Worm (Caenorhabditis elegans) whole organism, L4 larva: ENCODE results near the gene pcn-1.
A peak's percentile ranks its signal among the peaks of the same experiment; 100 is the strongest.

Experiments used
- D1046.2 ChIP-seq: fragments of 200-800 bp; sonication (Bioruptor generic); IDR thresholded peaks from 2 replicates; pipeline ENCODE4 v1.3.6; 2022; ENCODE audit warnings: missing genetic modification characterization, missing compliant biosample characterization
- ZK337.2 ChIP-seq: fragments of 200-800 bp; sonication (Bioruptor generic); IDR thresholded peaks from 2 replicates; pipeline ENCODE4 v1.3.6; 2022; ENCODE audit warnings: missing genetic modification reagents, missing genetic modification characterization, missing compliant biosample characterization
- aha-1 ChIP-seq: fragments of 150-350 bp; peaks from one replicate; lab custom pipeline; 2014; ENCODE audit warnings: missing biosample characterization, missing genetic modification characterization
- ama-1 ChIP-seq: fragments of 150-350 bp; optimal IDR thresholded peaks from 2 replicates; lab custom pipeline; 2014; ENCODE audit warnings: inconsistent platforms, mixed read lengths
- ceh-20 ChIP-seq: fragments of 200-800 bp; sonication (Bioruptor generic); IDR thresholded peaks from 2 replicates; pipeline ENCODE4 v1.3.6; 2022; ENCODE audit warnings: missing genetic modification reagents, missing genetic modification characterization, missing compliant biosample characterization
- ceh-28 ChIP-seq: fragments of 150-350 bp; optimal IDR thresholded peaks from 2 replicates; lab custom pipeline; 2014; ENCODE audit warnings: missing biosample characterization, missing genetic modification reagents, missing genetic modification characterization
- ceh-82 ChIP-seq: sonication (generic microtip); optimal IDR thresholded peaks from 2 replicates; lab custom pipeline; 2017; ENCODE audit warnings: missing biosample characterization, missing genetic modification characterization
- daf-12 ChIP-seq: fragments of 150-350 bp; optimal IDR thresholded peaks from 2 replicates; lab custom pipeline; 2014; ENCODE audit warnings: missing biosample characterization, missing genetic modification reagents, missing genetic modification characterization
- daf-16 ChIP-seq, 3 experiments: sonication (generic microtip); optimal IDR thresholded peaks; 2 replicates each; lab custom pipeline; 2016 to 2017; ENCODE audit warnings: missing genetic modification characterization in 3 of 3, missing genetic modification reagents in 3 of 3, mild to moderate bottlenecking in 2 of 3, missing compliant biosample characterization in 2 of 3, missing biosample characterization in 1 of 3, moderate library complexity in 1 of 3
- dmd-6 ChIP-seq: fragments of 200-800 bp; sonication (Bioruptor generic); IDR thresholded peaks from 2 replicates; pipeline ENCODE4 v1.3.6; 2022; ENCODE audit warnings: missing genetic modification reagents, missing genetic modification characterization, missing compliant biosample characterization
- dve-1 ChIP-seq: sonication (generic microtip); optimal IDR thresholded peaks from 2 replicates; lab custom pipeline; 2017; ENCODE audit warnings: antibody characterized with exemption, mild to moderate bottlenecking, missing genetic modification characterization, missing compliant biosample characterization; ENCODE audit not compliant: insufficient read depth
- hif-1 ChIP-seq, 2 experiments: sonication (generic microtip); optimal IDR thresholded peaks; 2 replicates each; lab custom pipeline; 2016 to 2017; ENCODE audit warnings: missing compliant biosample characterization in 2 of 2, missing genetic modification characterization in 2 of 2, missing genetic modification reagents in 2 of 2, missing genotype in 2 of 2, mild to moderate bottlenecking in 1 of 2
- hlh-11 ChIP-seq: fragments of 200-800 bp; sonication (Bioruptor generic); optimal IDR thresholded peaks from 2 replicates; lab custom pipeline; 2018; ENCODE audit warnings: mild to moderate bottlenecking, missing genetic modification characterization, missing compliant biosample characterization
- hmg-1.1 ChIP-seq: fragments of 200-800 bp; sonication (Bioruptor generic); IDR thresholded peaks from 2 replicates; pipeline ENCODE4 v1.3.6; 2022; ENCODE audit warnings: missing genetic modification reagents, missing genetic modification characterization, missing compliant biosample characterization
- madf-9 ChIP-seq: fragments of 200-800 bp; sonication (Bioruptor generic); conservative IDR thresholded peaks from 2 replicates; pipeline ENCODE4 v1.3.6; 2022; ENCODE audit warnings: missing genetic modification reagents, missing genetic modification characterization, missing compliant biosample characterization
- mdl-1 ChIP-seq, 2 experiments: fragments of 150-350 bp in 1 of 2; sonication (generic microtip) in 1 of 2; optimal IDR thresholded peaks; 2 replicates each; lab custom pipeline; 2014 to 2017; ENCODE audit warnings: missing biosample characterization in 2 of 2, missing genetic modification characterization in 2 of 2
- mdt-29 ChIP-seq: fragments of 200-800 bp; sonication (Bioruptor generic); IDR thresholded peaks from 2 replicates; pipeline ENCODE4 v1.3.6; 2022; ENCODE audit warnings: missing genetic modification reagents, missing genetic modification characterization, missing compliant biosample characterization
- mep-1 ChIP-seq: fragments of 150-350 bp; sonication (generic microtip); optimal IDR thresholded peaks from 3 replicates; lab custom pipeline; 2014; ENCODE audit warnings: missing biosample characterization, missing genetic modification characterization
- mes-2 ChIP-seq: sonication (generic microtip); optimal IDR thresholded peaks from 2 replicates; lab custom pipeline; 2016; ENCODE audit warnings: missing genotype, mild to moderate bottlenecking, missing genetic modification characterization, missing compliant biosample characterization; ENCODE audit not compliant: poor library complexity, severe bottlenecking
- mxl-2 ChIP-seq: fragments of 200-800 bp; sonication (Bioruptor generic); conservative IDR thresholded peaks from 2 replicates; pipeline ENCODE4 v1.3.6; 2022; ENCODE audit warnings: missing genetic modification reagents, missing genetic modification characterization, missing compliant biosample characterization
- nhr-11 ChIP-seq: fragments of 150-350 bp; optimal IDR thresholded peaks from 2 replicates; lab custom pipeline; 2014; ENCODE audit warnings: missing biosample characterization, missing genetic modification characterization
- nhr-25 ChIP-seq: sonication (generic microtip); optimal IDR thresholded peaks from 2 replicates; lab custom pipeline; 2017; ENCODE audit warnings: missing genetic modification characterization, mild to moderate bottlenecking, missing compliant biosample characterization, antibody characterized with exemption, moderate library complexity, borderline replicate concordance; ENCODE audit not compliant: insufficient read depth
- nhr-28 ChIP-seq: fragments of 150-350 bp; optimal IDR thresholded peaks from 2 replicates; lab custom pipeline; 2014; ENCODE audit warnings: missing biosample characterization, missing genetic modification characterization
- nhr-76 ChIP-seq: fragments of 150-350 bp; optimal IDR thresholded peaks from 2 replicates; lab custom pipeline; 2014; ENCODE audit warnings: missing biosample characterization, missing genetic modification characterization
- nhr-77 ChIP-seq: fragments of 150-350 bp; optimal IDR thresholded peaks from 2 replicates; lab custom pipeline; 2014; ENCODE audit warnings: missing biosample characterization, missing genetic modification characterization
- pha-4 ChIP-seq, 2 experiments: fragments of 150-350 bp in 1 of 2; fragments of 200-800 bp in 1 of 2; sonication (Bioruptor generic) in 1 of 2; IDR thresholded peaks in 1 of 2; optimal IDR thresholded peaks in 1 of 2; 2 replicates each; pipeline versions ENCODE4 v1.3.6 to Lab custom; 2014 to 2022; ENCODE audit warnings: missing genetic modification characterization in 2 of 2, missing genetic modification reagents in 2 of 2, missing biosample characterization in 1 of 2, missing compliant biosample characterization in 1 of 2
- php-3 ChIP-seq: fragments of 200-800 bp; sonication (Bioruptor generic); IDR thresholded peaks from 2 replicates; pipeline ENCODE4 v1.3.6; 2022; ENCODE audit warnings: missing genetic modification reagents, missing genetic modification characterization, missing compliant biosample characterization
- pqm-1 ChIP-seq: sonication (generic microtip); optimal IDR thresholded peaks from 2 replicates; lab custom pipeline; 2017; ENCODE audit warnings: missing biosample characterization, missing genetic modification characterization
- sdz-12 ChIP-seq: fragments of 200-800 bp; sonication (Bioruptor generic); optimal IDR thresholded peaks from 2 replicates; lab custom pipeline; 2018; ENCODE audit warnings: mild to moderate bottlenecking, missing genetic modification characterization, missing compliant biosample characterization
- snpc-1.2 ChIP-seq: fragments of 200-800 bp; sonication (Bioruptor generic); IDR thresholded peaks from 2 replicates; pipeline ENCODE4 v1.3.6; 2022; ENCODE audit warnings: missing genetic modification reagents, missing genetic modification characterization, missing compliant biosample characterization
- tra-1 ChIP-seq: fragments of 200-800 bp; sonication (Bioruptor generic); IDR thresholded peaks from 2 replicates; pipeline ENCODE4 v1.3.6; 2022; ENCODE audit warnings: missing genetic modification reagents, missing genetic modification characterization, missing compliant biosample characterization
- unc-62 ChIP-seq, 3 experiments: fragments of 150-350 bp in 1 of 3; sonication (generic microtip); optimal IDR thresholded peaks in 2 of 3; peaks in 1 of 3; 1 replicate in 1 of 3; 2 replicates in 2 of 3; lab custom pipeline; 2014 to 2017; ENCODE audit warnings: missing biosample characterization in 3 of 3, missing genetic modification characterization in 3 of 3, missing genetic modification reagents in 3 of 3, missing genotype in 1 of 3
- zip-2 ChIP-seq: fragments of 150-350 bp; optimal IDR thresholded peaks from 2 replicates; lab custom pipeline; 2014; ENCODE audit warnings: missing biosample characterization, missing genetic modification characterization

The pcn-1 gene

DNA sequence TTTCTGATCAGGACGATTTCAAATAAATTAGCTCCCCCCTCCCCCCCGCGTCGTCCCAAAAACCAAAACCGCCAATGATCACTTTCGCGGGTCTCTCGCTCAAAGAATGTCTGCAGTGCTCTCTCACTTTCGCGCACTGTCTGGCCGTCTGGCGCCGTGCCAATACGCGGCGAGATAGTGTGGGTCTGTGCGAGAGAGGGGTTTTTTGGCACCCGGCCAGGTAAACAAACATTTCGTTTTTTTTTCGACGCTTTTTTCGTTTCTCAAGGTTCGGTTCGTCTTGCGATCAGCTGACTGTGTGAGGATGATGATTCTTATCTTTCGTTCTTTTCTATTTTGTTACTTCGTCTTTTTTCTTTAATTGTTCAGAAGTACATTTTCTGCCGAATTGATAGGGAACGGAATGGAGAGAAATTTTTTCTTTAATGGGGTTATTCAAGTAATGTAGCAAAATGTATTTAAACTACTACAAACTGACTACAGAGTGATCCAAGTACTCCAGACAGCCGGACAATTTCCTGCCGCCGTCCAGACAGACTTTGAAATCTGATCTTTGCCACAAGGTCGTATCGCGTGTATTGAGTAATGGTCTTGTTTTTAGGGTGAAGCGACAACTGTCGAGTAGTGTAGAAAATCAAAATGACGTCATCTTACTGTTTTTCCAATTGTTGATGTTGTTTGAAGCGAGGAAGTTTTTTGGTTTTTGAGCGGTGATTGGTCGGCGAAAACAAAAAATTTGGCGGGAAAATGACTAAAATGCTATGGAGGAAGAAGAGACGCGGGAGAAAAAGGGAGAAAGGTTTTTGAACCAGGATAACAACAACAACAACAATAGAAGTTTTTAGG is 24.9 kb downstream of the pcn-1 start (continued):
- TF ChIP-seq nhr-76 (tag; lab: Kevin White, UChicago), result no peak
- TF ChIP-seq aha-1, result peak; percentile 72
- TF ChIP-seq ama-1 (lab: Kevin White, UChicago), result no peak
- peak; percentile 86 for TF ChIP-seq tra-1 (GFP tag; lab: Robert Waterston, UW)
- peak; percentile 70 for TF ChIP-seq hmg-1.1
- peak; percentile 27; the same call in 1 of the 2 replicates for TF ChIP-seq php-3
- TF ChIP-seq zip-2 (tag; lab: Kevin White, UChicago), result no peak
- peak; percentile 80 for TF ChIP-seq mep-1 (tag; lab: Kevin White, UChicago)
- TF ChIP-seq D1046.2 (GFP tag; lab: Robert Waterston, UW), result no peak
- peak; percentile 46 for TF ChIP-seq nhr-25 (tag; lab: Kevin White, UChicago)
- no peak for TF ChIP-seq ceh-82 (tag; lab: Kevin White, UChicago)
- no peak for TF ChIP-seq mdt-29 (GFP tag; lab: Robert Waterston, UW)
- TF ChIP-seq sdz-12 (GFP tag; lab: Kevin White, UChicago), result no peak

DNA sequence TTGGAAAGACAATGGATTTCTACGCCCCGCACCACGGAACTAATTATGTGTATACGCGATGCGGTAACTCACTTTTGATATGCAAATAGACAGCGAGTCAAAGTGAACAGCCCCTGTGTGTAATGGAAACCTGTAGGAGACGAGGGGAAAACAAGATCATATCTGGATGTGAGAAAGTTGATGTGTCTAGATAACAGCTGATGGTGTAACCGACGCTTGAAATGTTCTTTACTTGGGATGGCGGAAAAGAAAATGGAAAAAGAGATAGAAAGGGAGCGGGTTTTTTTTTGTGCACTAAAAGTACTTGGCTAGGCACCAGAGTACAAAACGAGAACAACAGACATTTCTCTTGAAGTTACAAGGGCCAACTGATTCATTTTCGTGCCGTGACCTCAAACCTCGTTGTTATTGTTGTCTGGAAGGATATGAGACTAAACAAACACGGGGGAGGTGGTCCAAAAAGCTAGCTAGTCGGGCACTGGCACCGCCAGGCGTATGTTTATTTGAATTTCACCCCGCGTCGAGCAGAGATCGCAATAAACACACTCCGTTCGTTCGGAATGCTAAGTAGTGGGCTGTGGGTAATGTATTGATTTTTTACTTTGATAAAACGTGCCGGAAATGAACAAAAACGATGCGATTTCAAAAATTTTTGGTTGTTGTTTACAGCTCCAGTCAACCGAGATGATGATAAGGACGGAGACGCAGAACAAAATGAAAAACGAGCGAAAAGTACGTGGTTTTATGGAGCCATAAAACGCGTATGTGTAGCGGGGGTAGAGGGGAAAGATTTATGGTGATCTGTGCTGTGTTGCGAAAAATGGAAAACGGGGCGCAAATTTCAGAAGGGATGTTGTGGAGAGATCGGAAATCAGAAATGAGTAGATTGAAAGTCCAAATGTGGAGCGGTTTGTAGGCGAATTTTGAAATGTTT is 27.1 kb downstream of the pcn-1 start:
- TF ChIP-seq madf-9 (GFP tag; lab: Robert Waterston, UW) (no peak), php-3 (peak; percentile 92), aha-1 (peak; percentile 50), hlh-11 (tag; lab: Kevin White, UChicago) (peak; percentile 33), ZK337.2 (GFP tag; lab: Robert Waterston, UW) (no peak), pha-4 (GFP tag; IDR thresholded peaks at IDR 0.05; lab: Robert Waterston, UW) (no peak), pha-4 (tag; optimal IDR thresholded peaks at IDR 0.05; lab: Kevin White, UChicago) (peak; percentile 76), nhr-77 (tag; lab: Kevin White, UChicago) (peak; percentile 24), mxl-2 (GFP tag; lab: Robert Waterston, UW) (no peak), unc-62 (GFP tag; optimal IDR thresholded peaks at IDR 0.05 in 1 of 2; lab: Kevin White, UChicago) (peak in 1 of 2 experiments; percentile 81), unc-62 (tag; optimal IDR thresholded peaks at IDR 0.05; lab: Kevin White, UChicago) (no peak), mes-2 (peak; percentile 11), nhr-76 (tag; lab: Kevin White, UChicago) (no peak), ceh-20 (GFP tag; lab: Robert Waterston, UW) (peak; percentile 68; the same call in 1 of the 2 replicates), hmg-1.1 (no peak), dve-1 (tag; lab: Kevin White, UChicago) (peak; percentile 50), ceh-28 (peak; percentile 5), hif-1 (tag; optimal IDR thresholded peaks at IDR 0.05; lab: Kevin White, UChicago) (peak in 1 of 2 experiments; percentile 68), pqm-1 (peak; percentile 31), daf-12 (tag; lab: Kevin White, UChicago) (no peak), nhr-11 (tag; lab: Kevin White, UChicago) (peak; percentile 57), dmd-6 (GFP tag; lab: Robert Waterston, UW) (peak; percentile 44), mdl-1 (tag; optimal IDR thresholded peaks at IDR 0.05; lab: Kevin White, UChicago) (peak; percentile 1 to 34), nhr-28 (tag; lab: Kevin White, UChicago) (peak; percentile 71), snpc-1.2 (GFP tag; lab: Robert Waterston, UW) (no peak), daf-16 (GFP tag; optimal IDR thresholded peaks at IDR 0.05; lab: Kevin White, UChicago) (peak in 1 of 2 experiments; percentile 87), daf-16 (tag; optimal IDR thresholded peaks at IDR 0.05; lab: Kevin White, UChicago) (peak; percentile 79)
